Worm (Caenorhabditis elegans): Measurements from ENCODE around the gene C04G6.2.

C04G6.2 gene

DNA sequence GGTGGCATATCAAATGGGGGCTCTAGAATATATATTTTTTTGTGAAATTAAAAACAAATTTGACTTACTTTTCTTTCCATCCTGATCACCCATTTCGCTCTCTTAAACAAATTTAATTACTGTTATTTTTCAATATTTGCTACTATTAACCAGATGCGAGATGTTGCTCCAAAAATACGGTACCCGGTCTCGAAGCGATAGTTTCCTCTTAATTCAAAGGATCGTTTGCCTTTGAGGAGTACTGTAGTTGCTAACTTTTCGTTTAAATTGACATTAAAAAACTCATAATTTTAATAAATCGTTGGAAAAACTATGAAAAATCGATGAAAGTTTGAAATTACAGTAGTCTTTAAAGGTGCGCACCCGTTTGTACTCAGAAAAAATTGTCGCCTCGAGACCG lies 9.7 kb upstream of the C04G6.2 start, which contains the start of gene C04G6.4:
Gene C04G6.4 (minus strand): TSS at position 101 of the 400 bp plus-strand sequence.
- TF ChIP-seq ztf-11 (tag; optimal IDR thresholded peaks at IDR 0.05) (no peak), ceh-82 (tag; optimal IDR thresholded peaks at IDR 0.05) (no peak), nhr-12 (tag; optimal IDR thresholded peaks at IDR 0.05) (no peak), snpc-4 (tag; optimal IDR thresholded peaks at IDR 0.05) (no peak), nhr-23 (tag; optimal IDR thresholded peaks at IDR 0.05) (no peak), nhr-237 (tag; optimal IDR thresholded peaks at IDR 0.05) (no peak), C34F6.9 (tag; optimal IDR thresholded peaks at IDR 0.05) (no peak), nhr-129 (tag; optimal IDR thresholded peaks at IDR 0.05) (no peak), nhr-25 (tag; optimal IDR thresholded peaks at IDR 0.05) (no peak), elt-1 (tag; optimal IDR thresholded peaks at IDR 0.05) (no peak), R02D3.7 (tag; optimal IDR thresholded peaks at IDR 0.05) (no peak)

DNA sequence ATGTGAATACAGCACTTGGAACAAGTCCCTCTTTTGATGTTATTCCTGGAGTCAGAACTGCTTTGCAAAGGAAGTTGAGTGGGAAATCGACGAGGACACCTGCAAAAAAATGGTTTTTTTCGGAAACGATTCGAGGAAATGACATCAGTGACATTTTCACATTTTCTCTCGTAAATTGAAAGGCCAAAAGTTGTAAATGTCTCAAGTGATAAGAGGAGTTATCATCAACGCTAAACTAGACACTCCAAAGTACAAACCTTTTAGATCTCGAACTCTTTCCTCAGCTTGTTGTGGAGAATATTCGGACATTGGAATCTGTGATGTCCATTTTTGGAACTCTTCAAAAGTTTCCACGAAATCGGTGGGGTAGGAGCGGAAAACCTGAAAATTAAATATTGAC lies 8.8 kb upstream of the C04G6.2 start:
- TF ChIP-seq unc-39 (tag; optimal IDR thresholded peaks at IDR 0.05) (no peak), lin-39 (tag; optimal IDR thresholded peaks at IDR 0.05) (no peak), dmd-4 (tag; optimal IDR thresholded peaks at IDR 0.05) (no peak), crh-2 (tag; optimal IDR thresholded peaks at IDR 0.05) (no peak), fos-1 (tag; optimal IDR thresholded peaks at IDR 0.05) (peak; percentile 31), nhr-23 (tag; optimal IDR thresholded peaks at IDR 0.05) (no peak), F13H6.1 (tag; optimal IDR thresholded peaks at IDR 0.05) (no peak)

DNA sequence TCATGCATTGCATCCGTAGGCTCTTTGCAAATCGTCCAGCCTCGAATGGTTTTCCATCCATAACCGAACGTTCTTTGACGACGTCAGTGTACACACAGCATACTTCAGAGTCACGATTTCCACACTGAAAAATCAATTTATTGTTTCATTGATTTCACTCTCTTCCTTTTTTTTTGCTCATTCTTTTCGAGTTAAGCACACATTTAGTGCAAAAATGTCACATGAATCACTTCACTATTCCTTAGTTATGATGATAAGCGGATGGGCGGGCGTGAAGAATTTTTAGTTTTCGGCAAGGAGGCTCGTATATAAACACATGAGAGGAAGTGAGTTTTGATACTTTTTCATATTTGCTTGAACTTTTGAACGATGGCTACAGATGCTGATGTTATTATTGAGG lies 7.6 kb upstream of the C04G6.2 start, which contains the start of gene txt-9:
Gene txt-9 (plus strand): TSS at position 336 of the 400 bp plus-strand sequence.
- TF ChIP-seq fos-1 (tag; optimal IDR thresholded peaks at IDR 0.05) (peak; percentile 45), unc-62 (GFP tag; optimal IDR thresholded peaks at IDR 0.05) (no peak), aly-2 (tag; optimal IDR thresholded peaks at IDR 0.05) (no peak), Y55F3AM.14 (GFP tag; optimal IDR thresholded peaks at IDR 0.05) (no peak), nhr-11 (tag; optimal IDR thresholded peaks at IDR 0.05) (no peak), nhr-10 (tag; optimal IDR thresholded peaks at IDR 0.05) (no peak)

DNA sequence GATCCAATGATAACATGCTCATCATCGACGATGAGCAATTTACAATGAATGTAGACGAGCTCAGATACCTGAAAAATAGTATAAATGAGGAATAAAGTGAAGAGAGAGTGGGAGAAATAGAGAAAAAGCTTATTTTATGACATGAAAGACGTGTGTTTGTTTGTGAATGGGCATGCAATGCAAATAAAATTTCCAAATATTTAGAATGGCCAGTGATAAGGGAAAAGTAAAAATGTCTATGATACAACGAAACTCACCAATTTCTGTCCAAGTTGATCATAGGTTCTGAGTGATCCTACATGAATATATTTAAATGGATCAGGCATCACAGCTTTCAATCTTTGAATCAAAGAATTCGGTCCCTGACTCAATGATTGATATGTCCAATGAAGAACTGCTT lies 6.9 kb upstream of the C04G6.2 start:
- TF ChIP-seq fos-1 (tag; optimal IDR thresholded peaks at IDR 0.05) (peak; percentile 46), zag-1 (tag; optimal IDR thresholded peaks at IDR 0.05) (no peak)

DNA sequence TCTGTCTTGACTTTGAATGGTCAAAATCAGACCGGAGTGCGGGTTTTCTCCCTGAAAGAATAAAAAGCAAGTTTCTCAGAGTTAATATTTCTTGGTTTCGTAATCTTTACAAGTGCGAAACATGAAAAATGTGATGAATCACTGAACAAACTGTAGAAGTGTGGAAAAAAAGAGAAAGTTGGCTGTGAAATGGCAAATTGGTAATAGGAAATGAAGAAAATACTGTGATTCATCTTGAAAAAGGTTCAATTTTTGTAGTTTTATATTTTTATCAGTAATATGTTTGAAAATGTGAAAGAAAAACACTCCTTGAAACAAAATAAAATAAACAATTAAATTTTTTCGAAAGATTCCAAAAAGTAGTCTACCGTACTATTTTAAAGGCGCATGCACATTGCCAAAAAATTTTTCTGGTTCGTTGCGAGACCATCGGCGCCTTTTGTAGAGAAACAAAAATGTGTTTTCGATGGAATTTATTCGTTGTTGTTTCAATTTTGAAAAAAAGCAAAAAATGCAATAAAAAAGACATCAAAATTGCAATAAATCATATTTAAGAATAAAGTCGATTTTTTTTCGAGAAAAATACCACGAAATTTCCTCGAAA lies 1.3 kb upstream of the C04G6.2 start, which contains the start of gene pld-1:
Gene pld-1 (minus strand): TSS at position 51 of the 604 bp plus-strand sequence.
- TF ChIP-seq nhr-12 (tag; optimal IDR thresholded peaks at IDR 0.05), result no peak
- no peak for TF ChIP-seq unc-62 (GFP tag; optimal IDR thresholded peaks at IDR 0.05)
- no peak for TF ChIP-seq fos-1 (tag; optimal IDR thresholded peaks at IDR 0.05)
- no peak for TF ChIP-seq sem-4 (tag; optimal IDR thresholded peaks at IDR 0.05)
- TF ChIP-seq gmeb-1 (tag; optimal IDR thresholded peaks at IDR 0.05), result no peak
- no peak for TF ChIP-seq mab-5 (tag; optimal IDR thresholded peaks at IDR 0.05)
- TF ChIP-seq ztf-11 (tag; optimal IDR thresholded peaks at IDR 0.05), result no peak

DNA sequence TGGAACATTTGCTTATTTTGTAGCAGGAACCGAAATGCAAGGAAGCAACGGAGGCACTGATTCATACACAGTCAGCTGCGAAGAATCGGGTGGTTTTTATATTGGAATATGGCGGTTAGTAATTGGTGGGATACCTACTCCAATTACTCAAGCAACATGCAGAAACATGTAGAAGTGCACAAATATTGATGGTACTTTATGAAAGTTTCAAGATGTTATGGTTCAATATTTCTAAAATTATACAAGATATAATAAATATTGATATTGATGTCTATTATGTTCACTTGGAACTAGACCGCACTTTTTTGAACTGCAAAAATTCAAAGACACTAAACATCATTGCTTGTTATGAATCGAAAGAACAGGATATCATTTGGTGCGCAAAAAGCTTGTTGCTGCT lies 914 bp downstream of the C04G6.2 start, which contains the start of gene C04G6.13:
Gene C04G6.13 (plus strand): TSS at position 301 of the 400 bp plus-strand sequence.
- TF ChIP-seq snpc-4 (tag; optimal IDR thresholded peaks at IDR 0.05), result no peak
- no peak for TF ChIP-seq mbf-1 (tag; optimal IDR thresholded peaks at IDR 0.05)
- TF ChIP-seq R02D3.7 (tag; optimal IDR thresholded peaks at IDR 0.05), result no peak
- TF ChIP-seq sma-9 (GFP tag; optimal IDR thresholded peaks at IDR 0.05), result no peak
- no peak for TF ChIP-seq sma-9 (tag; optimal IDR thresholded peaks at IDR 0.05)

DNA sequence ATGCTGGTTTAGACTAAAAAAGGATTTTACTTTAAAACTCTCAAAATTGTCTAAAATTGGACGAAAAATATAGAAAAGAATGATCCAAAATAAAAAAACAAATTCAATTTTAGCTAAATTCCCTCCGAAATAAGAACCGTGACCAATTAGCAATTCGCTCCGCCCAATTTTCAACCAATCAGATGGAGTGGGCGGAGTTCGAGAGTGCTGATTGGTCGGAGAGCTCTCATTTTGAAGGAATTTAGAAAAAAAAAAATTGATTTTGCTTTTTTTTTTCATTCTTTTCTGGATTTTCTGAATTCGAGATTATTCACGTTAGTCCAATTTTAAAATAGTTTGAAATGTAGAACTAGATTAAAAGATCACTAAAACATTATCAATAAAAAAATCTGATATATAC lies 6.0 kb downstream of the C04G6.2 start:
- TF ChIP-seq unc-62 (GFP tag; optimal IDR thresholded peaks at IDR 0.05), result no peak
- TF ChIP-seq elt-1 (tag; optimal IDR thresholded peaks at IDR 0.05), result no peak
- no peak for TF ChIP-seq mab-5 (tag; optimal IDR thresholded peaks at IDR 0.05)
- TF ChIP-seq C34F6.9 (tag; optimal IDR thresholded peaks at IDR 0.05), result no peak
- no peak for TF ChIP-seq lin-39 (tag; optimal IDR thresholded peaks at IDR 0.05)
- TF ChIP-seq zag-1 (tag; optimal IDR thresholded peaks at IDR 0.05), result no peak
- no peak for TF ChIP-seq aly-2 (tag; optimal IDR thresholded peaks at IDR 0.05)
